Worm (Caenorhabditis elegans) whole organism, young adult: ENCODE data around the gene elt-3.

Experiments used
- B0261.1 ChIP-seq: sonication (generic microtip); optimal IDR thresholded peaks from 2 replicates; lab custom pipeline; 2016; ENCODE audit warnings: mild to moderate bottlenecking, missing genetic modification characterization, moderate library complexity, missing compliant biosample characterization
- D2030.7 ChIP-seq: fragments of 200-800 bp; sonication (Bioruptor generic); IDR thresholded peaks from 2 replicates; pipeline ENCODE4 v1.3.6; 2022; ENCODE audit warnings: missing genetic modification reagents, missing genetic modification characterization, missing compliant biosample characterization
- F55B11.4 ChIP-seq: sonication (generic microtip); optimal IDR thresholded peaks from 2 replicates; lab custom pipeline; 2016; ENCODE audit warnings: missing compliant biosample characterization, missing genetic modification characterization, borderline replicate concordance; ENCODE audit not compliant: insufficient read depth
- F57C9.4 ChIP-seq: sonication (generic microtip); optimal IDR thresholded peaks from 2 replicates; lab custom pipeline; 2017; ENCODE audit warnings: mild to moderate bottlenecking, missing genetic modification characterization, missing compliant biosample characterization
- K12H6.12 ChIP-seq: fragments of 200-800 bp; sonication (Bioruptor generic); optimal IDR thresholded peaks from 2 replicates; lab custom pipeline; 2018; ENCODE audit warnings: mild to moderate bottlenecking, missing genetic modification characterization, missing compliant biosample characterization
- Y56A3A.18 ChIP-seq: fragments of 200-800 bp; sonication (Bioruptor generic); IDR thresholded peaks from 2 replicates; pipeline ENCODE4 v1.3.6; 2022; ENCODE audit warnings: missing genetic modification reagents, missing genetic modification characterization, missing compliant biosample characterization
- ZK185.1 ChIP-seq: sonication (generic microtip); optimal IDR thresholded peaks from 2 replicates; lab custom pipeline; 2016; ENCODE audit warnings: mild to moderate bottlenecking, missing genetic modification characterization, missing compliant biosample characterization; ENCODE audit not compliant: poor library complexity, severe bottlenecking
- aptf-2 ChIP-seq: fragments of 200-800 bp; sonication (Bioruptor generic); conservative IDR thresholded peaks from 2 replicates; pipeline ENCODE4 v1.3.6; 2022; ENCODE audit warnings: missing genetic modification reagents, missing genetic modification characterization, missing compliant biosample characterization
- aptf-3 ChIP-seq: fragments of 200-800 bp; sonication (Bioruptor generic); IDR thresholded peaks from 2 replicates; pipeline ENCODE4 v1.3.6; 2022; ENCODE audit warnings: missing genetic modification characterization, missing compliant biosample characterization
- atf-7 ChIP-seq: sonication (generic microtip); optimal IDR thresholded peaks from 2 replicates; lab custom pipeline; 2017; ENCODE audit warnings: mild to moderate bottlenecking, missing genetic modification characterization, missing compliant biosample characterization
- bed-1 ChIP-seq: fragments of 200-800 bp; sonication (Bioruptor generic); IDR thresholded peaks from 2 replicates; pipeline ENCODE4 v1.3.6; 2022; ENCODE audit warnings: missing genetic modification reagents, missing genetic modification characterization, missing compliant biosample characterization
- cebp-1 ChIP-seq, 2 experiments: fragments of 200-800 bp in 1 of 2; sonication (Bioruptor generic) in 1 of 2; sonication (generic microtip) in 1 of 2; IDR thresholded peaks in 1 of 2; optimal IDR thresholded peaks in 1 of 2; 2 replicates each; pipeline versions ENCODE4 v1.3.6 to Lab custom; 2017 to 2022; ENCODE audit warnings: missing compliant biosample characterization in 2 of 2, missing genetic modification characterization in 2 of 2, mild to moderate bottlenecking in 1 of 2, missing genetic modification reagents in 1 of 2, moderate library complexity in 1 of 2
- ceh-40 ChIP-seq: fragments of 200-800 bp; sonication (Bioruptor generic); IDR thresholded peaks from 2 replicates; pipeline ENCODE4 v1.3.6; 2022; ENCODE audit warnings: missing genetic modification characterization, missing compliant biosample characterization
- ceh-58 ChIP-seq: fragments of 200-800 bp; sonication (Bioruptor generic); IDR thresholded peaks from 2 replicates; pipeline ENCODE4 v1.3.6; 2022; ENCODE audit warnings: missing genetic modification characterization, missing compliant biosample characterization
- chd-7 ChIP-seq: sonication (generic microtip); optimal IDR thresholded peaks from 2 replicates; lab custom pipeline; 2016; ENCODE audit warnings: mild to moderate bottlenecking, missing genetic modification characterization, moderate library complexity, missing compliant biosample characterization
- dox-1 ChIP-seq: fragments of 200-800 bp; sonication (Bioruptor generic); IDR thresholded peaks from 2 replicates; pipeline ENCODE4 v1.3.6; 2022; ENCODE audit warnings: missing genetic modification reagents, missing genetic modification characterization, missing compliant biosample characterization
- egl-44 ChIP-seq: fragments of 200-800 bp; sonication (Bioruptor generic); IDR thresholded peaks from 2 replicates; pipeline ENCODE4 v1.3.6; 2022; ENCODE audit warnings: missing genetic modification reagents, missing genetic modification characterization, missing compliant biosample characterization
- ekl-4 ChIP-seq: fragments of 200-800 bp; sonication (Bioruptor generic); IDR thresholded peaks from 2 replicates; pipeline ENCODE4 v1.3.6; 2022; ENCODE audit warnings: missing genetic modification reagents, missing genetic modification characterization, missing compliant biosample characterization
- gei-17 ChIP-seq: fragments of 200-800 bp; sonication (Bioruptor generic); optimal IDR thresholded peaks from 2 replicates; lab custom pipeline; 2018; ENCODE audit warnings: mild to moderate bottlenecking, missing genetic modification characterization, missing compliant biosample characterization
- hmg-1.2 ChIP-seq: fragments of 200-800 bp; sonication (Bioruptor generic); IDR thresholded peaks from 2 replicates; pipeline ENCODE4 v1.3.6; 2022; ENCODE audit warnings: missing genetic modification reagents, missing genetic modification characterization, missing compliant biosample characterization
- let-526 ChIP-seq: fragments of 200-800 bp; sonication (Bioruptor generic); IDR thresholded peaks from 2 replicates; pipeline ENCODE4 v1.3.6; 2022; ENCODE audit warnings: missing genetic modification reagents, missing genetic modification characterization, missing compliant biosample characterization
- let-607 ChIP-seq, 2 experiments: fragments of 200-800 bp in 1 of 2; sonication (Bioruptor generic) in 1 of 2; sonication (generic microtip) in 1 of 2; optimal IDR thresholded peaks; 2 replicates each; lab custom pipeline; 2016 to 2018; ENCODE audit warnings: mild to moderate bottlenecking in 2 of 2, missing compliant biosample characterization in 2 of 2, missing genetic modification characterization in 2 of 2, moderate library complexity in 2 of 2, missing genotype in 1 of 2
- lin-40 ChIP-seq: sonication (generic microtip); optimal IDR thresholded peaks from 2 replicates; lab custom pipeline; 2016; ENCODE audit warnings: missing genetic modification characterization, mild to moderate bottlenecking, missing compliant biosample characterization, missing genotype, missing genetic modification reagents
- lin-54 ChIP-seq: fragments of 200-800 bp; sonication (Bioruptor generic); optimal IDR thresholded peaks from 2 replicates; lab custom pipeline; 2018; ENCODE audit warnings: mild to moderate bottlenecking, missing genetic modification characterization, missing compliant biosample characterization
- madf-10 ChIP-seq: sonication (generic microtip); optimal IDR thresholded peaks from 2 replicates; lab custom pipeline; 2016; ENCODE audit warnings: mild to moderate bottlenecking, missing genetic modification characterization, missing compliant biosample characterization
- madf-3 ChIP-seq: fragments of 200-800 bp; sonication (Bioruptor generic); IDR thresholded peaks from 2 replicates; pipeline ENCODE4 v1.3.6; 2022; ENCODE audit warnings: missing genetic modification reagents, missing genetic modification characterization, missing compliant biosample characterization
- madf-6 ChIP-seq: fragments of 200-800 bp; sonication (Bioruptor generic); IDR thresholded peaks from 2 replicates; pipeline ENCODE4 v1.3.6; 2022; ENCODE audit warnings: missing genetic modification reagents, missing genetic modification characterization, missing compliant biosample characterization
- madf-8 ChIP-seq: fragments of 200-800 bp; sonication (Bioruptor generic); conservative IDR thresholded peaks from 2 replicates; pipeline ENCODE4 v1.3.6; 2022; ENCODE audit warnings: missing genetic modification reagents, missing genetic modification characterization, missing compliant biosample characterization
- mcd-1 ChIP-seq: fragments of 200-800 bp; sonication (Bioruptor generic); IDR thresholded peaks from 2 replicates; pipeline ENCODE4 v1.3.6; 2022; ENCODE audit warnings: missing genetic modification reagents, missing genetic modification characterization, missing compliant biosample characterization
- nfyb-1 ChIP-seq: fragments of 200-800 bp; sonication (Bioruptor generic); IDR thresholded peaks from 2 replicates; pipeline ENCODE4 v1.3.6; 2022; ENCODE audit warnings: missing genetic modification reagents, missing genetic modification characterization, missing compliant biosample characterization
- nhr-120 ChIP-seq: fragments of 200-800 bp; sonication (Bioruptor generic); IDR thresholded peaks from 2 replicates; pipeline ENCODE4 v1.3.6; 2022; ENCODE audit warnings: missing genetic modification characterization, missing compliant biosample characterization
- nhr-80 ChIP-seq: sonication (generic microtip); optimal IDR thresholded peaks from 2 replicates; lab custom pipeline; 2016; ENCODE audit warnings: missing genetic modification characterization, missing compliant biosample characterization
- pbrm-1 ChIP-seq: fragments of 200-800 bp; sonication (Bioruptor generic); IDR thresholded peaks from 2 replicates; pipeline ENCODE4 v1.3.6; 2022; ENCODE audit warnings: missing genetic modification reagents, missing genetic modification characterization, missing compliant biosample characterization
- rcor-1 ChIP-seq: fragments of 200-800 bp; sonication (Bioruptor generic); IDR thresholded peaks from 2 replicates; pipeline ENCODE4 v1.3.6; 2022; ENCODE audit warnings: missing genetic modification reagents, missing genetic modification characterization, missing compliant biosample characterization
- snpc-4 ChIP-seq, 5 experiments: fragments of 150-350 bp in 1 of 5; sonication (generic microtip) in 4 of 5; optimal IDR thresholded peaks; 2 replicates each; lab custom pipeline; 2014 to 2018; ENCODE audit warnings: missing genetic modification characterization in 5 of 5, missing biosample characterization in 3 of 5, antibody characterized with exemption in 2 of 5, mild to moderate bottlenecking in 2 of 5, missing compliant biosample characterization in 2 of 5, missing genotype in 2 of 5, moderate library complexity in 2 of 5, missing genetic modification reagents in 1 of 5
- somi-1 ChIP-seq: fragments of 200-800 bp; sonication (Bioruptor generic); optimal IDR thresholded peaks from 2 replicates; lab custom pipeline; 2018; ENCODE audit warnings: mild to moderate bottlenecking, missing genetic modification characterization, missing compliant biosample characterization
- tbp1 ChIP-seq: fragments of 200-800 bp; sonication (Bioruptor generic); optimal IDR thresholded peaks from 2 replicates; lab custom pipeline; 2018; ENCODE audit warnings: mild to moderate bottlenecking, missing genetic modification characterization, missing compliant biosample characterization
- unc-62 ChIP-seq: fragments of 150-350 bp; optimal IDR thresholded peaks from 2 replicates; lab custom pipeline; 2014; ENCODE audit warnings: missing biosample characterization, missing genetic modification reagents, missing genetic modification characterization
- zfh-2 ChIP-seq: fragments of 200-800 bp; sonication (Bioruptor generic); conservative IDR thresholded peaks from 2 replicates; pipeline ENCODE4 v1.3.6; 2022; ENCODE audit warnings: missing genetic modification reagents, missing genetic modification characterization, missing compliant biosample characterization
- ztf-25 ChIP-seq: fragments of 200-800 bp; sonication (Bioruptor generic); IDR thresholded peaks from 2 replicates; pipeline ENCODE4 v1.3.6; 2022; ENCODE audit warnings: missing genetic modification reagents, missing genetic modification characterization, missing compliant biosample characterization
- ztf-26 ChIP-seq: sonication (generic microtip); optimal IDR thresholded peaks from 2 replicates; lab custom pipeline; 2017; ENCODE audit warnings: missing genetic modification characterization, missing compliant biosample characterization
- ztf-6 ChIP-seq: fragments of 200-800 bp; sonication (Bioruptor generic); IDR thresholded peaks from 2 replicates; pipeline ENCODE4 v1.3.6; 2022; ENCODE audit warnings: missing genetic modification reagents, missing genetic modification characterization, missing compliant biosample characterization

Gene elt-3

ce11 chrX:13969257-13969968 lies 34.7 kb downstream of the elt-3 start (continued):
- peak; percentile 97 for TF ChIP-seq zfh-2 (GFP tag; lab: Robert Waterston, UW)
- TF ChIP-seq nfyb-1 (GFP tag; lab: Robert Waterston, UW) = peak; percentile 43; the same call in 1 of the 2 replicates
- TF ChIP-seq bed-1 = 0 out of 2 replicates have a peak, but pooled peaks have one; percentile 30
- peak; percentile 54 for TF ChIP-seq atf-7 (tag; lab: Kevin White, UChicago)
- TF ChIP-seq somi-1 (GFP tag; lab: Kevin White, UChicago) = peak; percentile 10
- TF ChIP-seq F57C9.4 (tag; lab: Kevin White, UChicago) = no peak
- peak in 1 of 2 experiments; percentile 59 for TF ChIP-seq let-607 (tag; optimal IDR thresholded peaks at IDR 0.05; lab: Kevin White, UChicago)
- 0 out of 2 replicates have a peak, but pooled peaks have one; percentile 7 for TF ChIP-seq cebp-1 (GFP tag; IDR thresholded peaks at IDR 0.05; lab: Robert Waterston, UW)
- TF ChIP-seq cebp-1 (tag; optimal IDR thresholded peaks at IDR 0.05; lab: Kevin White, UChicago) = peak; percentile 87
- TF ChIP-seq K12H6.12 (tag; lab: Kevin White, UChicago) = peak; percentile 97
- peak; percentile 86 for TF ChIP-seq madf-10 (tag; lab: Kevin White, UChicago)
- TF ChIP-seq ekl-4 (GFP tag; lab: Robert Waterston, UW) = 0 out of 2 replicates have a peak, but pooled peaks have one; percentile 38
- peak; percentile 56 for TF ChIP-seq unc-62 (GFP tag; lab: Kevin White, UChicago)
- peak; percentile 85 for TF ChIP-seq dox-1 (GFP tag; lab: Robert Waterston, UW)
- TF ChIP-seq aptf-2 (GFP tag; lab: Robert Waterston, UW) = no peak
- TF ChIP-seq madf-8 (GFP tag; lab: Robert Waterston, UW) = no peak
- TF ChIP-seq Y56A3A.18 (GFP tag; lab: Robert Waterston, UW) = 0 out of 2 replicates have a peak, but pooled peaks have one; percentile 12
- no peak for TF ChIP-seq F55B11.4
- TF ChIP-seq lin-54 (GFP tag; lab: Kevin White, UChicago) = peak; percentile 17
- TF ChIP-seq egl-44 (GFP tag; lab: Robert Waterston, UW) = no peak
- TF ChIP-seq ZK185.1 = peak; percentile 55
- TF ChIP-seq chd-7 (tag; lab: Kevin White, UChicago) = peak; percentile 56
- TF ChIP-seq gei-17 (GFP tag; lab: Kevin White, UChicago) = peak; percentile 65
- peak; percentile 83 for TF ChIP-seq lin-40
- TF ChIP-seq rcor-1 (GFP tag; lab: Robert Waterston, UW) = 0 out of 2 replicates have a peak, but pooled peaks have one; percentile 14
- TF ChIP-seq let-526 = 0 out of 2 replicates have a peak, but pooled peaks have one; percentile 7
- TF ChIP-seq nhr-80 (tag; lab: Kevin White, UChicago) = peak; percentile 92
- TF ChIP-seq snpc-4 (GFP tag; optimal IDR thresholded peaks at IDR 0.05; lab: Kevin White, UChicago) = no peak
- peak in 3 of 4 experiments; percentile 12 to 59 (median 55) for TF ChIP-seq snpc-4 (tag; optimal IDR thresholded peaks at IDR 0.05; lab: Kevin White, UChicago)
- peak; percentile 37 for TF ChIP-seq ztf-26 (tag; lab: Kevin White, UChicago)
- peak; percentile 38 for TF ChIP-seq mcd-1

ce11 chrX:13973086-13973485 lies 38.4 kb downstream of the elt-3 start:
- TF ChIP-seq madf-3 (GFP tag; lab: Robert Waterston, UW) = 0 out of 2 replicates have a peak, but pooled peaks have one; percentile 36
- 0 out of 2 replicates have a peak, but pooled peaks have one; percentile 67 for TF ChIP-seq aptf-3 (GFP tag; lab: Robert Waterston, UW)
- peak; percentile 94 for TF ChIP-seq egl-44 (GFP tag; lab: Robert Waterston, UW)
- 0 out of 2 replicates have a peak, but pooled peaks have one; percentile 15 for TF ChIP-seq mcd-1
- peak; percentile 56 for TF ChIP-seq B0261.1 (tag; lab: Kevin White, UChicago)
- TF ChIP-seq hmg-1.2 (GFP tag; lab: Robert Waterston, UW) = peak; percentile 75
- peak; percentile 60; the same call in 1 of the 2 replicates for TF ChIP-seq madf-6 (GFP tag; lab: Robert Waterston, UW)
- peak; percentile 68 for TF ChIP-seq nfyb-1 (GFP tag; lab: Robert Waterston, UW)
- peak; percentile 59 for TF ChIP-seq D2030.7 (GFP tag; lab: Robert Waterston, UW)
- peak; percentile 22; the same call in 1 of the 2 replicates for TF ChIP-seq ekl-4 (GFP tag; lab: Robert Waterston, UW)
- 0 out of 2 replicates have a peak, but pooled peaks have one; percentile 44 for TF ChIP-seq ztf-25 (GFP tag; lab: Robert Waterston, UW)
- TF ChIP-seq ceh-58 (GFP tag; lab: Robert Waterston, UW) = 0 out of 2 replicates have a peak, but pooled peaks have one; percentile 62
- TF ChIP-seq Y56A3A.18 (GFP tag; lab: Robert Waterston, UW) = peak; percentile 78
- peak; percentile 78 for TF ChIP-seq pbrm-1 (GFP tag; lab: Robert Waterston, UW)
- peak; percentile 50; the same call in 1 of the 2 replicates for TF ChIP-seq dox-1 (GFP tag; lab: Robert Waterston, UW)
- TF ChIP-seq rcor-1 (GFP tag; lab: Robert Waterston, UW) = peak; percentile 58
- TF ChIP-seq tbp1 (GFP tag; lab: Kevin White, UChicago) = peak; percentile 84
- TF ChIP-seq ztf-6 (GFP tag; lab: Robert Waterston, UW) = 0 out of 2 replicates have a peak, but pooled peaks have one; percentile 36
- TF ChIP-seq let-526 = peak; percentile 57; the same call in 1 of the 2 replicates
- 0 out of 2 replicates have a peak, but pooled peaks have one; percentile 49 for TF ChIP-seq nhr-120 (GFP tag; lab: Robert Waterston, UW)
- 0 out of 2 replicates have a peak, but pooled peaks have one; percentile 32 for TF ChIP-seq ceh-40
